Worm (Caenorhabditis elegans) whole organism, L4/young adult: ENCODE data around the gene pmp-2.
"Not testable (repeated sequence)": the region's sequence is repeated elsewhere in the genome, so short reads cannot be mapped to it uniquely, and the experiment has no call there.

Source experiments
- W03F9.2 ChIP-seq: fragments of 150-350 bp; optimal IDR thresholded peaks from 2 replicates; lab custom pipeline; 2014; ENCODE audit warnings: missing biosample characterization, missing genetic modification characterization
- him-1 ChIP-seq: sonication (generic microtip); optimal IDR thresholded peaks from 2 replicates; lab custom pipeline; 2016; ENCODE audit warnings: missing genotype, missing genetic modification reagents, missing genetic modification characterization, missing compliant biosample characterization

- not testable (repeated sequence) for TF ChIP-seq W03F9.2, him-1 (tag; lab: Kevin White, UChicago)
These were observed 20.1 kb upstream of the pmp-2 start, which contains the start of gene B0252.3 for ce11 chrII:6907657-6908056.
